Worm (Caenorhabditis elegans) whole organism, L1 larva: ENCODE measurements around the gene spig-9.

Experiments
- C34B4.2 ChIP-seq: sonication (generic microtip); optimal IDR thresholded peaks from 2 replicates; lab custom pipeline; 2017; ENCODE audit warnings: mild to moderate bottlenecking, missing genetic modification characterization, missing compliant biosample characterization
- Y116A8C.19 ChIP-seq: sonication (generic microtip); optimal IDR thresholded peaks from 2 replicates; lab custom pipeline; 2016; ENCODE audit warnings: missing compliant biosample characterization, missing genetic modification characterization, borderline replicate concordance
- aha-1 ChIP-seq: fragments of 150-350 bp; optimal IDR thresholded peaks from 2 replicates; lab custom pipeline; 2014; ENCODE audit warnings: missing biosample characterization, missing genetic modification characterization
- aly-2 ChIP-seq: fragments of 150-350 bp; optimal IDR thresholded peaks from 2 replicates; lab custom pipeline; 2014; ENCODE audit warnings: missing biosample characterization, missing genetic modification characterization
- ama-1 ChIP-seq: fragments of 150-350 bp; optimal IDR thresholded peaks from 2 replicates; lab custom pipeline; 2014
- blmp-1 ChIP-seq: fragments of 150-350 bp; optimal IDR thresholded peaks from 2 replicates; lab custom pipeline; 2014; ENCODE audit warnings: missing biosample characterization, missing genetic modification characterization
- ceh-8 ChIP-seq: fragments of 200-800 bp; sonication (Bioruptor generic); optimal IDR thresholded peaks from 2 replicates; lab custom pipeline; 2018; ENCODE audit warnings: mild to moderate bottlenecking, missing genetic modification characterization, moderate library complexity, missing compliant biosample characterization
- ceh-82 ChIP-seq, 3 experiments: fragments of 150-350 bp in 1 of 3; sonication (generic microtip) in 2 of 3; optimal IDR thresholded peaks; 2 replicates each; lab custom pipeline; 2014 to 2017; ENCODE audit warnings: missing biosample characterization in 3 of 3, missing genetic modification characterization in 3 of 3
- ceh-88 ChIP-seq: fragments of 200-800 bp; sonication (Bioruptor generic); IDR thresholded peaks from 2 replicates; pipeline ENCODE4 v1.3.6; 2022; ENCODE audit warnings: missing genetic modification characterization, missing compliant biosample characterization
- ces-1 ChIP-seq: fragments of 150-350 bp; optimal IDR thresholded peaks from 2 replicates; lab custom pipeline; 2014; ENCODE audit warnings: missing biosample characterization, missing genetic modification reagents, missing genetic modification characterization
- dpl-1 ChIP-seq, 3 experiments: fragments of 150-350 bp in 2 of 3; sonication (generic microtip) in 1 of 3; optimal IDR thresholded peaks; 2 replicates each; lab custom pipeline; 2014 to 2017; ENCODE audit warnings: missing biosample characterization in 3 of 3, missing genetic modification characterization in 3 of 3, missing genetic modification reagents in 3 of 3
- dsc-1 ChIP-seq: sonication (generic microtip); optimal IDR thresholded peaks from 2 replicates; lab custom pipeline; 2016; ENCODE audit warnings: mild to moderate bottlenecking, missing genetic modification characterization, missing compliant biosample characterization
- efl-1 ChIP-seq, 4 experiments: fragments of 150-350 bp; optimal IDR thresholded peaks in 3 of 4; peaks in 1 of 4; 1 replicate in 1 of 4; 2 replicates in 3 of 4; lab custom pipeline; 2014; ENCODE audit warnings: missing biosample characterization in 2 of 4, missing genetic modification characterization in 2 of 4, missing genetic modification reagents in 2 of 4
- efl-3 ChIP-seq: fragments of 200-800 bp; sonication (Bioruptor generic); optimal IDR thresholded peaks from 2 replicates; lab custom pipeline; 2018; ENCODE audit warnings: mild to moderate bottlenecking, missing genetic modification characterization, missing compliant biosample characterization
- egl-27 ChIP-seq, 2 experiments: fragments of 150-350 bp in 1 of 2; sonication (generic microtip); optimal IDR thresholded peaks; 3 replicates each; lab custom pipeline; 2017 to 2018; ENCODE audit warnings: missing biosample characterization in 2 of 2, missing genetic modification characterization in 2 of 2, missing genetic modification reagents in 2 of 2
- fkh-10 ChIP-seq: sonication (generic microtip); optimal IDR thresholded peaks from 2 replicates; lab custom pipeline; 2017; ENCODE audit warnings: missing biosample characterization, missing genetic modification reagents, missing genetic modification characterization
- fkh-4 ChIP-seq: sonication (generic microtip); optimal IDR thresholded peaks from 2 replicates; lab custom pipeline; 2016; ENCODE audit warnings: missing compliant biosample characterization, missing genetic modification characterization, borderline replicate concordance
- grh-1 ChIP-seq: fragments of 200-800 bp; sonication (Bioruptor generic); IDR thresholded peaks from 2 replicates; pipeline ENCODE4 v1.3.6; 2022; ENCODE audit warnings: missing genetic modification reagents, missing genetic modification characterization, missing compliant biosample characterization
- hlh-17 ChIP-seq: fragments of 200-800 bp; sonication (Bioruptor generic); optimal IDR thresholded peaks from 2 replicates; lab custom pipeline; 2018; ENCODE audit warnings: missing genetic modification characterization, mild to moderate bottlenecking, missing compliant biosample characterization, moderate library complexity, borderline replicate concordance
- irx-1 ChIP-seq: sonication (generic microtip); optimal IDR thresholded peaks from 2 replicates; lab custom pipeline; 2016; ENCODE audit warnings: missing genetic modification characterization, missing compliant biosample characterization
- isw-1 ChIP-seq: fragments of 200-800 bp; sonication (Bioruptor generic); IDR thresholded peaks from 2 replicates; pipeline ENCODE4 v1.3.6; 2022; ENCODE audit warnings: missing genetic modification characterization, missing compliant biosample characterization
- lin-13 ChIP-seq: fragments of 150-350 bp; optimal IDR thresholded peaks from 2 replicates; lab custom pipeline; 2014; ENCODE audit warnings: missing biosample characterization, missing genetic modification reagents, missing genetic modification characterization
- mep-1 ChIP-seq: fragments of 150-350 bp; optimal IDR thresholded peaks from 2 replicates; lab custom pipeline; 2014; ENCODE audit warnings: missing biosample characterization, missing genetic modification characterization
- nhr-12 ChIP-seq: sonication (generic microtip); optimal IDR thresholded peaks from 2 replicates; lab custom pipeline; 2017; ENCODE audit warnings: missing biosample characterization, missing genetic modification characterization
- nhr-20 ChIP-seq: sonication (generic microtip); optimal IDR thresholded peaks from 2 replicates; lab custom pipeline; 2016; ENCODE audit warnings: mild to moderate bottlenecking, missing genetic modification characterization, missing compliant biosample characterization
- nhr-237 ChIP-seq: fragments of 150-350 bp; optimal IDR thresholded peaks from 2 replicates; lab custom pipeline; 2014; ENCODE audit warnings: missing biosample characterization, missing genetic modification characterization
- nhr-28 ChIP-seq: fragments of 150-350 bp; optimal IDR thresholded peaks from 2 replicates; lab custom pipeline; 2014; ENCODE audit warnings: missing biosample characterization, missing genetic modification characterization
- nhr-47 ChIP-seq: sonication (generic microtip); optimal IDR thresholded peaks from 2 replicates; lab custom pipeline; 2016; ENCODE audit warnings: mild to moderate bottlenecking, missing genetic modification characterization, moderate library complexity, missing compliant biosample characterization
- nhr-77 ChIP-seq: fragments of 150-350 bp; optimal IDR thresholded peaks from 2 replicates; lab custom pipeline; 2014; ENCODE audit warnings: missing biosample characterization, missing genetic modification characterization
- pax-3 ChIP-seq: fragments of 200-800 bp; sonication (Bioruptor generic); optimal IDR thresholded peaks from 2 replicates; lab custom pipeline; 2018; ENCODE audit warnings: mild to moderate bottlenecking, missing genetic modification characterization, moderate library complexity, missing compliant biosample characterization
- skn-1 ChIP-seq: fragments of 150-350 bp; optimal IDR thresholded peaks from 2 replicates; lab custom pipeline; 2014; ENCODE audit warnings: missing biosample characterization, missing genetic modification characterization
- snpc-4 ChIP-seq: fragments of 150-350 bp; optimal IDR thresholded peaks from 2 replicates; lab custom pipeline; 2014; ENCODE audit warnings: missing biosample characterization, missing genetic modification characterization
- sox-4 ChIP-seq: sonication (generic microtip); optimal IDR thresholded peaks from 2 replicates; lab custom pipeline; 2016; ENCODE audit warnings: missing genetic modification characterization, missing compliant biosample characterization
- swsn-7 ChIP-seq: sonication (generic microtip); optimal IDR thresholded peaks from 2 replicates; lab custom pipeline; 2016; ENCODE audit warnings: missing genetic modification characterization, missing compliant biosample characterization
- tlp-1 ChIP-seq: fragments of 150-350 bp; optimal IDR thresholded peaks from 2 replicates; lab custom pipeline; 2014; ENCODE audit warnings: missing biosample characterization, missing genetic modification characterization
- unc-30 ChIP-seq: sonication (generic microtip); optimal IDR thresholded peaks from 2 replicates; lab custom pipeline; 2017; ENCODE audit warnings: missing biosample characterization, missing genetic modification characterization
- unc-62 ChIP-seq: fragments of 150-350 bp; optimal IDR thresholded peaks from 2 replicates; lab custom pipeline; 2014; ENCODE audit warnings: missing biosample characterization, missing genetic modification reagents, missing genetic modification characterization
- unc-86 ChIP-seq: sonication (generic microtip); optimal IDR thresholded peaks from 2 replicates; lab custom pipeline; 2016; ENCODE audit warnings: missing genetic modification characterization, missing compliant biosample characterization
- unc-98 ChIP-seq: fragments of 200-800 bp; sonication (Bioruptor generic); IDR thresholded peaks from 2 replicates; pipeline ENCODE4 v1.3.6; 2022; ENCODE audit warnings: missing genetic modification characterization, missing compliant biosample characterization
- ztf-11 ChIP-seq, 2 experiments: sonication (generic microtip); optimal IDR thresholded peaks; 2 replicates each; lab custom pipeline; 2016 to 2017; ENCODE audit warnings: missing genetic modification characterization in 2 of 2, missing biosample characterization in 1 of 2, missing compliant biosample characterization in 1 of 2
- ztf-4 ChIP-seq: fragments of 150-350 bp; optimal IDR thresholded peaks from 2 replicates; lab custom pipeline; 2014; ENCODE audit warnings: missing biosample characterization, missing genetic modification characterization

The spig-9 gene

DNA sequence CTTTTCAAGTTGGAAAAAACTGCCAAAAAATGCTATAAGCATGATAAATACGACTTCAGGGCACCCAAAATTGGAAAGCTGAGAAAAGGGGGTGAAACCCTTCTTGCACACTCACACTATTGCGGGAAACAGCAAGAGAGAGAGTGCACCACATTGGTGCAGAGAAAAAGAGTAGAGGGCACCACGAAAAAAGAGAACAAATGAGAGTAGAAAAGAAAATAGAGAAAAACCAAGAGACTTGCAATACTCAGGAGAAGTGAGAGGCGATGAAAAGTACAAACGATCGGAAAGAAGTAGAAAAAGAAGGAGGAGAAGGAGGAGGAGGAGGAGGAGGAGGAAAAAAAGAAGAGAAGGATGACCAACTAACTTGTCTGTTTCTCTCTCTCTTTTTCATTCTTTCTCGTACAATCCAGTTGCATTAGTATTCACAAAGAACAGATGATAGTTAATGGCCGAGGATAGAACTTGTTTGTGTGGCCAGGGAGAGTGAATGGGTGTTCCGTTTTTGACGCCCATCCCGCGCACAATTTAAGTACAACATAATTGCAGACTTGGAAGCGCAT is 43.6 kb upstream of the spig-9 start (continued):
- TF ChIP-seq nhr-28 (tag; lab: Kevin White, UChicago) (no peak), mep-1 (tag; lab: Kevin White, UChicago) (peak; percentile 76), lin-13 (peak; percentile 51), sox-4 (tag; lab: Kevin White, UChicago) (no peak), tlp-1 (tag; lab: Kevin White, UChicago) (no peak), ceh-82 (tag; optimal IDR thresholded peaks at IDR 0.05; lab: Kevin White, UChicago) (peak; percentile 20 to 59 (median 50)), unc-62 (GFP tag; lab: Kevin White, UChicago) (no peak), isw-1 (peak; percentile 29; the same call in 1 of the 2 replicates), grh-1 (GFP tag; lab: Robert Waterston, UW) (peak; percentile 28; the same call in 1 of the 2 replicates), nhr-77 (tag; lab: Kevin White, UChicago) (no peak), unc-98 (no peak), dpl-1 (GFP tag; optimal IDR thresholded peaks at IDR 0.05; lab: Kevin White, UChicago) (peak; percentile 42 to 51 (median 46)), ama-1 (lab: Kevin White, UChicago) (peak; percentile 28), nhr-20 (tag; lab: Kevin White, UChicago) (peak; percentile 64), pax-3 (peak; percentile 71), nhr-47 (tag; lab: Kevin White, UChicago) (peak; percentile 66), ceh-88 (GFP tag; lab: Robert Waterston, UW) (no peak), C34B4.2 (tag; lab: Kevin White, UChicago) (no peak), efl-3 (GFP tag; lab: Kevin White, UChicago) (no peak), skn-1 (tag; lab: Kevin White, UChicago) (peak; percentile 78), irx-1 (no peak), nhr-237 (tag; lab: Kevin White, UChicago) (no peak), efl-1 (optimal IDR thresholded peaks at IDR 0.05; lab: Kevin White, UChicago) (peak; percentile 61 to 62), efl-1 (GFP tag; optimal IDR thresholded peaks at IDR 0.05 in 1 of 2; lab: Kevin White, UChicago) (peak; percentile 15 to 79), Y116A8C.19 (no peak), hlh-17 (GFP tag; lab: Kevin White, UChicago) (no peak), nhr-12 (no peak), fkh-10 (GFP tag; lab: Kevin White, UChicago) (peak; percentile 34), egl-27 (tag; optimal IDR thresholded peaks at IDR 0.05; lab: Kevin White, UChicago) (peak in 1 of 2 experiments; percentile 56), blmp-1 (tag; lab: Kevin White, UChicago) (peak; percentile 68), aly-2 (tag; lab: Kevin White, UChicago) (no peak), ces-1 (GFP tag; lab: Kevin White, UChicago) (no peak), aha-1 (tag; lab: Kevin White, UChicago) (no peak)

DNA sequence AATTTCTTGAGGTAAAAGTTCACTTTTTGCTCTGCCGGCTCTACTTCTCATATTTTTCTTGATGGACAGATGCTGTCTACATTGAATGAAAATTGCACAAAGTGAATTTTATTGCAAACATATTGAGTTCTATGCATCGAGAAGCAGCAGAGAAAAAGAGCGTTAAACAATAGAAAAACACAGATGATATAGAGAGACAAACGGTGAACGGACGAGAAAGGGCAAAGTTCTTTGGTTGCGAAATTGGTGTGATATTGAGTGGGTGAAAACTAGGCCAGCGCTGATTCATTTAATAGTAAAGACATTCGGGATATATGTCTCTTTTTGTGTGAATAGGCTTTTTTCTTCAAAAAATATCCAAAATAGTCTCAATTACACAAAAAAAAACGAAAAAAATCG is 42.7 kb upstream of the spig-9 start:
- no peak for TF ChIP-seq ceh-8 (GFP tag; lab: Kevin White, UChicago)
- no peak for TF ChIP-seq unc-30 (tag; lab: Kevin White, UChicago)
- no peak for TF ChIP-seq unc-86 (tag; lab: Kevin White, UChicago)
- no peak for TF ChIP-seq ztf-4 (tag; lab: Kevin White, UChicago)
- peak; percentile 41 for TF ChIP-seq skn-1 (tag; lab: Kevin White, UChicago)
- TF ChIP-seq fkh-4 (tag; lab: Kevin White, UChicago) = peak; percentile 15
- peak; percentile 59 for TF ChIP-seq dsc-1 (tag; lab: Kevin White, UChicago)
- TF ChIP-seq fkh-10 (GFP tag; lab: Kevin White, UChicago) = no peak
- TF ChIP-seq dpl-1 (GFP tag; optimal IDR thresholded peaks at IDR 0.05; lab: Kevin White, UChicago) = no peak
- no peak for TF ChIP-seq snpc-4 (tag; lab: Kevin White, UChicago)
- TF ChIP-seq aly-2 (tag; lab: Kevin White, UChicago) = no peak
- no peak for TF ChIP-seq swsn-7 (tag; lab: Kevin White, UChicago)
- no peak for TF ChIP-seq Y116A8C.19
- TF ChIP-seq ztf-11 (tag; optimal IDR thresholded peaks at IDR 0.05; lab: Kevin White, UChicago) = no peak
